Fruit fly (Drosophila melanogaster): Measurements from ENCODE around the gene Tlk.
A peak's percentile ranks its signal among the peaks of the same experiment; 100 is the strongest.

DNA sequence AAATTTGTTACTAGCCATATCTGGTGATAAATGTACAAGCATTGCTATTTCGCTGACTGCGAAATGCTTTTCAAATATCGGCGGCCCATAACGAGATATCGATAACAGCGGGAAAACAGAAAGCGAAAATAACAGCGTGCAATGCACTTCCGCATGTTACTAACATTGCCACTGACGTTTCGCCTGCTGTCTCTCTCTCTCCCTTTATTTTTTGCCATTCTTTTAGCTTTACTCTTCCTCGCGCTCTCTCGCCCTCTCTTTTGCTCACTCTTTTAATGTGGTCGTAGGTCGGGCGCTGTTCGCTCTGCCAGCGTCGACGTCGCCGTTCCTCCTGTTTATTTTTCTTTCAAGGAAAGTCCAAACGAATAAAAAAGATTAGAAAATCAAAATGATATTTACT is 3.2 kb downstream of the Tlk start:
- TF ChIP-seq CG5204 (GFP tag; optimal IDR thresholded peaks at IDR 0.05) (no peak), CG14711 (tag; optimal IDR thresholded peaks at IDR 0.05) (no peak), CG7045 (GFP tag; optimal IDR thresholded peaks at IDR 0.05) (no peak), cnc (optimal IDR thresholded peaks at IDR 0.05) (no peak), CG12768 (GFP tag; optimal IDR thresholded peaks at IDR 0.05) (no peak), tj (GFP tag; optimal IDR thresholded peaks at IDR 0.05) (no peak), kay (GFP tag; ENCODE audit: borderline replicate concordance) (peak; percentile 82), Mnt (GFP tag; optimal IDR thresholded peaks at IDR 0.05) (no peak)
